Fruit fly (Drosophila melanogaster): ENCODE measurements around the gene Rpn9.

- TF ChIP-seq Vsx2 (GFP tag; optimal IDR thresholded peaks at IDR 0.05; ENCODE audit: partially characterized antibody), result no peak
- no peak for TF ChIP-seq Mio (GFP tag; optimal IDR thresholded peaks at IDR 0.05)
- no peak for TF ChIP-seq Hr83 (GFP tag; optimal IDR thresholded peaks at IDR 0.05; ENCODE audit: poor library complexity, severe bottlenecking)
- TF ChIP-seq psq (GFP tag; optimal IDR thresholded peaks at IDR 0.05), result no peak
- TF ChIP-seq jim (GFP tag; optimal IDR thresholded peaks at IDR 0.05), result no peak
- TF ChIP-seq h (GFP tag; optimal IDR thresholded peaks at IDR 0.05), result no peak
- TF ChIP-seq tai (GFP tag; optimal IDR thresholded peaks at IDR 0.05), result no peak
- no peak for TF ChIP-seq dmrt93B (GFP tag; optimal IDR thresholded peaks at IDR 0.05)
- no peak for TF ChIP-seq woc (GFP tag; optimal IDR thresholded peaks at IDR 0.05)
- no peak for TF ChIP-seq Hnf4 (GFP tag; optimal IDR thresholded peaks at IDR 0.05)
- no peak for TF ChIP-seq Myc (optimal IDR thresholded peaks at IDR 0.05)
Observed at dm6 chr3R:23714852-23715251, 18.4 kb downstream of the Rpn9 start.

Measured in whole organism, wandering third instar larva.